Worm (Caenorhabditis elegans) whole organism, L1 larva: ENCODE results near the gene Y75B7B.1.
"Not testable (repeated sequence)": the region's sequence is repeated elsewhere in the genome, so short reads cannot be mapped to it uniquely, and the experiment has no call there.

Experiments
- ceh-82 ChIP-seq, 3 experiments: fragments of 150-350 bp in 1 of 3; sonication (generic microtip) in 2 of 3; optimal IDR thresholded peaks; 2 replicates each; lab custom pipeline; 2014 to 2017; ENCODE audit warnings: missing biosample characterization in 3 of 3, missing genetic modification characterization in 3 of 3
- mdl-1 ChIP-seq, 2 experiments: fragments of 150-350 bp; optimal IDR thresholded peaks; 2 replicates each; lab custom pipeline; 2014 to 2017; ENCODE audit warnings: missing biosample characterization in 2 of 2, missing genetic modification characterization in 2 of 2, inconsistent platforms in 1 of 2
- mep-1 ChIP-seq: fragments of 150-350 bp; optimal IDR thresholded peaks from 2 replicates; lab custom pipeline; 2014; ENCODE audit warnings: missing biosample characterization, missing genetic modification characterization

- TF ChIP-seq ceh-82 (tag; optimal IDR thresholded peaks at IDR 0.05; lab: Kevin White, UChicago); mep-1 (tag; lab: Kevin White, UChicago); mdl-1 (tag; optimal IDR thresholded peaks at IDR 0.05; lab: Kevin White, UChicago): not testable (repeated sequence)
These were observed 13.7 kb upstream of the Y75B7B.1 start for ce11 chrV:1257054-1257453.
